Fruit fly (Drosophila melanogaster) whole organism, embryonic: Measurements from ENCODE around the gene CG43116.

Experiments
- Awh ChIP-seq: fragments of 200-800 bp; sonication (Bioruptor generic); IDR thresholded peaks from 2 replicates; pipeline ENCODE4, ENCODE4 v1.3.6; 2022; ENCODE audit warnings: missing biosample characterization, missing genetic modification characterization
- Bdp1 ChIP-seq: fragments of 200-800 bp; sonication (Bioruptor generic); optimal IDR thresholded peaks from 3 replicates; lab custom pipeline; 2016; ENCODE audit warnings: missing biosample characterization, missing genetic modification characterization
- CG10462 ChIP-seq: fragments of 200-800 bp; sonication (Bioruptor generic); optimal IDR thresholded peaks from 2 replicates; lab custom pipeline; 2016; ENCODE audit warnings: missing biosample characterization, missing genetic modification characterization
- CG12391 ChIP-seq: fragments of 200-800 bp; sonication (Bioruptor generic); optimal IDR thresholded peaks from 3 replicates; lab custom pipeline; 2018; ENCODE audit warnings: missing biosample characterization, mild to moderate bottlenecking, missing genetic modification characterization, moderate library complexity
- CG12744 ChIP-seq: fragments of 200-800 bp; sonication (Bioruptor generic); optimal IDR thresholded peaks from 2 replicates; lab custom pipeline; 2016; ENCODE audit warnings: missing biosample characterization, missing genetic modification characterization
- CG13624 ChIP-seq: fragments of 200-800 bp; sonication (Bioruptor generic); optimal IDR thresholded peaks from 2 replicates; lab custom pipeline; 2016; ENCODE audit warnings: missing biosample characterization, missing genetic modification characterization
- CG16779 ChIP-seq: fragments of 200-800 bp; sonication (Bioruptor generic); IDR thresholded peaks from 2 replicates; pipeline ENCODE4 v1.3.6; 2022; ENCODE audit warnings: missing biosample characterization, missing genetic modification characterization
- CG17186 ChIP-seq: fragments of 200-800 bp; sonication (Bioruptor generic); optimal IDR thresholded peaks from 3 replicates; lab custom pipeline; 2017; ENCODE audit warnings: missing biosample characterization, missing genetic modification reagents, missing genetic modification characterization
- CG18476 ChIP-seq: fragments of 200-800 bp; sonication (Bioruptor generic); optimal IDR thresholded peaks from 2 replicates; lab custom pipeline; 2016; ENCODE audit warnings: missing biosample characterization, mild to moderate bottlenecking, missing genetic modification characterization
- CG30403 ChIP-seq: fragments of 200-800 bp; sonication (Bioruptor generic); optimal IDR thresholded peaks from 3 replicates; lab custom pipeline; 2016; ENCODE audit warnings: missing biosample characterization, missing genetic modification characterization
- CG31224 ChIP-seq: fragments of 200-800 bp; sonication (Bioruptor generic); IDR thresholded peaks from 2 replicates; pipeline ENCODE4 v1.3.6; 2022; ENCODE audit warnings: missing biosample characterization, missing genetic modification characterization
- CG3163 ChIP-seq: fragments of 200-800 bp; sonication (Bioruptor generic); optimal IDR thresholded peaks from 3 replicates; lab custom pipeline; 2016; ENCODE audit warnings: missing biosample characterization, missing genetic modification characterization
- CG3281 ChIP-seq: fragments of 200-800 bp; sonication (Bioruptor generic); optimal IDR thresholded peaks from 3 replicates; lab custom pipeline; 2017; ENCODE audit warnings: missing biosample characterization, mild to moderate bottlenecking, missing genetic modification characterization
- CG3407 ChIP-seq: fragments of 200-800 bp; sonication (Bioruptor generic); optimal IDR thresholded peaks from 2 replicates; lab custom pipeline; 2018; ENCODE audit warnings: missing biosample characterization, mild to moderate bottlenecking, missing genetic modification characterization
- CG7928 ChIP-seq: fragments of 200-800 bp; sonication (Bioruptor generic); optimal IDR thresholded peaks from 2 replicates; lab custom pipeline; 2017; ENCODE audit warnings: missing biosample characterization, mild to moderate bottlenecking, missing genetic modification characterization
- CG7963 ChIP-seq: fragments of 200-800 bp; sonication (Bioruptor generic); IDR thresholded peaks from 3 replicates; pipeline ENCODE4 v1.3.6; 2022; ENCODE audit warnings: missing biosample characterization, missing genetic modification characterization; ENCODE audit not compliant: partially characterized antibody
- CG8478 ChIP-seq: fragments of >200 bp; optimal IDR thresholded peaks from 2 replicates; lab custom pipeline; 2018
- CG8924 ChIP-seq: fragments of 200-800 bp; optimal IDR thresholded peaks from 3 replicates; lab custom pipeline; 2019; ENCODE audit warnings: missing biosample characterization, mild to moderate bottlenecking, missing genetic modification characterization, moderate library complexity
- CG9797 ChIP-seq: fragments of 200-800 bp; sonication (Bioruptor generic); optimal IDR thresholded peaks from 3 replicates; lab custom pipeline; 2018; ENCODE audit warnings: missing biosample characterization, mild to moderate bottlenecking, missing genetic modification characterization
- CG9932 ChIP-seq: fragments of 200-800 bp; sonication (Bioruptor generic); IDR thresholded peaks from 2 replicates; pipeline ENCODE4 v1.3.6; 2022; ENCODE audit warnings: missing biosample characterization, missing genetic modification characterization
- Deaf1 ChIP-seq: fragments of 200-800 bp; optimal IDR thresholded peaks from 3 replicates; lab custom pipeline; 2019; ENCODE audit warnings: missing biosample characterization, mild to moderate bottlenecking, missing genetic modification characterization, moderate library complexity
- E2f2 ChIP-seq: fragments of 200-800 bp; sonication (Bioruptor generic); IDR thresholded peaks from 2 replicates; pipeline ENCODE4 v1.3.6; 2022; ENCODE audit warnings: missing biosample characterization, missing genetic modification characterization
- HLH3B ChIP-seq: fragments of 200-800 bp; sonication (Bioruptor generic); IDR thresholded peaks from 2 replicates; pipeline ENCODE4 v1.3.6; 2022; ENCODE audit warnings: missing biosample characterization, missing genetic modification characterization
- MTF-1 ChIP-seq: fragments of 200-800 bp; sonication (Bioruptor generic); optimal IDR thresholded peaks from 2 replicates; lab custom pipeline; 2018; ENCODE audit warnings: missing biosample characterization, mild to moderate bottlenecking, missing genetic modification characterization, borderline replicate concordance
- NC2α ChIP-seq: fragments of 200-800 bp; sonication (Bioruptor generic); optimal IDR thresholded peaks from 2 replicates; lab custom pipeline; 2016; ENCODE audit warnings: missing biosample characterization, missing genetic modification characterization
- Nf-YC ChIP-seq: fragments of 200-800 bp; optimal IDR thresholded peaks from 3 replicates; lab custom pipeline; 2019; ENCODE audit warnings: missing biosample characterization, mild to moderate bottlenecking, missing genetic modification characterization, moderate library complexity
- Poxn ChIP-seq: fragments of 200-800 bp; sonication (Bioruptor generic); IDR thresholded peaks from 2 replicates; pipeline ENCODE4 v1.3.6; 2022; ENCODE audit warnings: missing biosample characterization, missing genetic modification characterization
- Side ChIP-seq: fragments of 200-800 bp; sonication (Bioruptor generic); optimal IDR thresholded peaks from 2 replicates; lab custom pipeline; 2016; ENCODE audit warnings: missing biosample characterization, missing genetic modification characterization
- abd-A ChIP-seq: fragments of 200-800 bp; sonication (Bioruptor generic); optimal IDR thresholded peaks from 3 replicates; lab custom pipeline; 2019; ENCODE audit warnings: missing biosample characterization, mild to moderate bottlenecking, missing genetic modification characterization, moderate library complexity
- bcd ChIP-seq: fragments of 200-800 bp; sonication (Bioruptor generic); optimal IDR thresholded peaks from 2 replicates; lab custom pipeline; 2017; ENCODE audit warnings: missing biosample characterization, mild to moderate bottlenecking, missing genetic modification characterization
- bsh ChIP-seq, 2 experiments: fragments of 200-800 bp; sonication (Bioruptor generic); optimal IDR thresholded peaks; 2 replicates each; lab custom pipeline; 2017 to 2018; ENCODE audit warnings: mild to moderate bottlenecking in 2 of 2, missing biosample characterization in 2 of 2, missing genetic modification characterization in 2 of 2, moderate library complexity in 1 of 2
- caup ChIP-seq: fragments of 200-800 bp; sonication (Bioruptor generic); optimal IDR thresholded peaks from 3 replicates; lab custom pipeline; 2017; ENCODE audit warnings: missing biosample characterization, mild to moderate bottlenecking, missing genetic modification characterization, moderate library complexity; ENCODE audit not compliant: severe bottlenecking
- chn ChIP-seq: fragments of 200-800 bp; sonication (Bioruptor generic); optimal IDR thresholded peaks from 2 replicates; lab custom pipeline; 2016; ENCODE audit warnings: missing biosample characterization, missing genetic modification characterization
- crol ChIP-seq: fragments of 200-800 bp; sonication (Bioruptor generic); IDR thresholded peaks from 2 replicates; pipeline ENCODE4 v1.3.6; 2022; ENCODE audit warnings: missing biosample characterization, missing genetic modification characterization
- dan ChIP-seq: fragments of 200-800 bp; sonication (Bioruptor generic); IDR thresholded peaks from 2 replicates; pipeline ENCODE4 v1.3.6; 2022; ENCODE audit warnings: missing biosample characterization, missing genetic modification characterization
- esg ChIP-seq: fragments of 200-800 bp; sonication (Bioruptor generic); conservative IDR thresholded peaks from 2 replicates; pipeline ENCODE4 v1.3.6; 2022; ENCODE audit warnings: missing biosample characterization, missing genetic modification characterization
- fu2 ChIP-seq: fragments of 200-800 bp; sonication (Bioruptor generic); optimal IDR thresholded peaks from 2 replicates; lab custom pipeline; 2016; ENCODE audit warnings: missing biosample characterization, missing genetic modification characterization
- gro ChIP-seq: fragments of 200-800 bp; sonication (Bioruptor generic); optimal IDR thresholded peaks from 2 replicates; lab custom pipeline; 2016; ENCODE audit warnings: missing biosample characterization, missing genetic modification characterization
- lilli ChIP-seq: fragments of 200-800 bp; sonication (Bioruptor generic); optimal IDR thresholded peaks from 3 replicates; lab custom pipeline; 2016; ENCODE audit warnings: missing biosample characterization, missing genetic modification characterization
- lmd ChIP-seq: fragments of 200-800 bp; sonication (Bioruptor generic); IDR thresholded peaks from 2 replicates; pipeline ENCODE4 v1.3.6; 2022; ENCODE audit warnings: missing biosample characterization, missing genetic modification characterization
- lov ChIP-seq, 2 experiments: fragments of 200-800 bp in 1 of 2; fragments of >200 bp in 1 of 2; sonication (Bioruptor generic) in 1 of 2; IDR thresholded peaks in 1 of 2; optimal IDR thresholded peaks in 1 of 2; 2 replicates in 1 of 2; 3 replicates in 1 of 2; pipeline versions ENCODE4 v1.3.6 to Lab custom; 2017 to 2022; ENCODE audit warnings: missing biosample characterization in 1 of 2, missing genetic modification characterization in 1 of 2
- luna ChIP-seq: fragments of 200-800 bp; sonication (Bioruptor generic); optimal IDR thresholded peaks from 2 replicates; lab custom pipeline; 2016; ENCODE audit warnings: missing biosample characterization, missing genetic modification characterization
- onecut ChIP-seq: fragments of 200-800 bp; sonication (Bioruptor generic); IDR thresholded peaks from 2 replicates; pipeline ENCODE4 v1.3.6; 2022; ENCODE audit warnings: missing biosample characterization, missing genetic modification characterization
- p53 ChIP-seq: fragments of 200-800 bp; sonication (Bioruptor generic); optimal IDR thresholded peaks from 2 replicates; lab custom pipeline; 2016; ENCODE audit warnings: missing biosample characterization, missing genetic modification characterization
- peb ChIP-seq: fragments of 200-800 bp; sonication (Bioruptor generic); IDR thresholded peaks from 2 replicates; pipeline ENCODE4 v1.3.6; 2022; ENCODE audit warnings: missing biosample characterization, missing genetic modification characterization
- pum ChIP-seq: fragments of 200-800 bp; sonication (Bioruptor generic); optimal IDR thresholded peaks from 2 replicates; lab custom pipeline; 2016; ENCODE audit warnings: missing biosample characterization, missing genetic modification characterization
- vfl ChIP-seq: fragments of 200-800 bp; sonication (Bioruptor generic); optimal IDR thresholded peaks from 2 replicates; lab custom pipeline; 2016; ENCODE audit warnings: missing biosample characterization, missing genetic modification characterization
- vnd ChIP-seq: fragments of 200-800 bp; sonication (Bioruptor generic); IDR thresholded peaks from 3 replicates; pipeline ENCODE4 v1.3.6; 2022; ENCODE audit warnings: missing biosample characterization, missing genetic modification characterization; ENCODE audit not compliant: partially characterized antibody
- zfh1 ChIP-seq: fragments of 200-800 bp; sonication (Bioruptor generic); IDR thresholded peaks from 3 replicates; pipeline ENCODE4 v1.3.6; 2022; ENCODE audit warnings: missing biosample characterization, missing genetic modification characterization

The CG43116 gene

dm6 chr3R:26017771-26018731 lies 21.3 kb upstream of the CG43116 start (continued):
- TF ChIP-seq CG30403 (GFP tag; lab: Kevin White, UChicago) (peak; percentile 80), pum (GFP tag; lab: Kevin White, UChicago) (no peak), MTF-1 (GFP tag; lab: Kevin White, UChicago) (no peak), vnd (no peak), CG17186 (GFP tag; lab: Kevin White, UChicago) (peak; percentile 17), Deaf1 (tag; lab: Kevin White, UChicago) (no peak), CG16779 (GFP tag; lab: Robert Waterston, UW) (0 out of 2 replicates have a peak, but pooled peaks have one; percentile 7), CG12391 (tag; lab: Kevin White, UChicago) (peak; percentile 94), NC2α (no peak), CG9797 (GFP tag; lab: Kevin White, UChicago) (no peak), CG3163 (no peak), crol (peak; percentile 94), esg (GFP tag; lab: Robert Waterston, UW) (peak; percentile 58), HLH3B (GFP tag; lab: Robert Waterston, UW) (peak; percentile 58), onecut (GFP tag; lab: Robert Waterston, UW) (peak; percentile 62), CG3407 (GFP tag; lab: Kevin White, UChicago) (peak; percentile 79), Poxn (GFP tag; lab: Robert Waterston, UW) (no peak), CG13624 (GFP tag; lab: Kevin White, UChicago) (no peak), chn (GFP tag; lab: Kevin White, UChicago) (no peak), p53 (GFP tag; lab: Kevin White, UChicago) (no peak), lmd (GFP tag; lab: Robert Waterston, UW) (peak; percentile 65; the same call in 1 of the 2 replicates), gro (GFP tag; lab: Kevin White, UChicago) (no peak), CG12744 (GFP tag; lab: Kevin White, UChicago) (no peak), vfl (GFP tag; lab: Kevin White, UChicago) (peak; percentile 21), CG31224 (GFP tag; lab: Robert Waterston, UW) (no peak), Awh (peak; percentile 50), peb (GFP tag; lab: Robert Waterston, UW) (peak; percentile 43; the same call in 1 of the 2 replicates), lov (optimal IDR thresholded peaks at IDR 0.05; lab: Kevin White, UChicago) (no peak), lov (GFP tag; IDR thresholded peaks at IDR 0.05; lab: Robert Waterston, UW) (no peak), E2f2 (peak; percentile 36; the same call in 1 of the 2 replicates), luna (GFP tag; lab: Kevin White, UChicago) (no peak), Side (GFP tag; lab: Kevin White, UChicago) (no peak), dan (GFP tag; lab: Robert Waterston, UW) (0 out of 2 replicates have a peak, but pooled peaks have one; percentile 61), CG9932 (GFP tag; lab: Robert Waterston, UW) (no peak), CG18476 (GFP tag; lab: Kevin White, UChicago) (peak; percentile 88), caup (GFP tag; lab: Kevin White, UChicago) (peak; percentile 19), bcd (peak; percentile 62), CG7963 (no peak), lilli (GFP tag; lab: Kevin White, UChicago) (no peak), bsh (GFP tag; optimal IDR thresholded peaks at IDR 0.05; lab: Kevin White, UChicago) (peak; percentile 88 to 89), CG7928 (GFP tag; lab: Kevin White, UChicago) (no peak), zfh1 (GFP tag; lab: Robert Waterston, UW) (peak; percentile 67), CG3281 (GFP tag; lab: Kevin White, UChicago) (peak; percentile 37), fu2 (GFP tag; lab: Kevin White, UChicago) (no peak), CG10462 (peak; percentile 72), CG8924 (peak; percentile 89), abd-A (tag; lab: Kevin White, UChicago) (no peak), Nf-YC (tag; lab: Kevin White, UChicago) (no peak), Bdp1 (GFP tag; lab: Kevin White, UChicago) (no peak), CG8478 (no peak)
